Worm (Caenorhabditis elegans) whole organism, midembryonic: Measurements from ENCODE around the gene col-75.

Experiments
- T22C8.4 ChIP-seq: fragments of 200-800 bp; sonication (Bioruptor generic); IDR thresholded peaks from 2 replicates; pipeline ENCODE4 v1.3.6; 2022; ENCODE audit warnings: missing genetic modification characterization, missing compliant biosample characterization
- cog-1 ChIP-seq: sonication (generic microtip); optimal IDR thresholded peaks from 2 replicates; lab custom pipeline; 2016; ENCODE audit warnings: missing genetic modification characterization, missing compliant biosample characterization
- flt-1 ChIP-seq: fragments of 200-800 bp; sonication (Bioruptor generic); IDR thresholded peaks from 2 replicates; pipeline ENCODE4 v1.3.6; 2022; ENCODE audit warnings: missing genetic modification characterization, missing compliant biosample characterization
- med-1 ChIP-seq: sonication (generic microtip); optimal IDR thresholded peaks from 2 replicates; lab custom pipeline; 2017; ENCODE audit warnings: missing genetic modification characterization, mild to moderate bottlenecking, missing compliant biosample characterization, antibody characterized with exemption, missing genetic modification reagents; ENCODE audit not compliant: insufficient read depth
- ref-1 ChIP-seq: fragments of 200-800 bp; sonication (Bioruptor generic); conservative IDR thresholded peaks from 2 replicates; pipeline ENCODE4 v1.3.6; 2022; ENCODE audit warnings: missing genetic modification reagents, missing genetic modification characterization, missing compliant biosample characterization
- ztf-23 ChIP-seq: fragments of 200-800 bp; sonication (Bioruptor generic); IDR thresholded peaks from 2 replicates; pipeline ENCODE4 v1.3.6; 2022; ENCODE audit warnings: missing genetic modification reagents, missing genetic modification characterization, missing compliant biosample characterization
- ztf-29 ChIP-seq: fragments of 200-800 bp; sonication (Bioruptor generic); IDR thresholded peaks from 2 replicates; pipeline ENCODE4 v1.3.6; 2022; ENCODE audit warnings: missing genetic modification reagents, missing genetic modification characterization, missing compliant biosample characterization

ce11 chrII:6387937-6388336 lies 38.2 kb upstream of the col-75 start, which contains the start of gene F58F12.2:
- TF ChIP-seq T22C8.4 (GFP tag; lab: Robert Waterston, UW) (no peak), ztf-29 (no peak), ref-1 (GFP tag; lab: Robert Waterston, UW) (no peak), med-1 (GFP tag; lab: Kevin White, UChicago) (no peak), flt-1 (GFP tag; lab: Robert Waterston, UW) (no peak), cog-1 (tag; lab: Kevin White, UChicago) (no peak), ztf-23 (no peak)
